Fruit fly (Drosophila melanogaster): ENCODE measurements around the gene CG32982.

The CG32982 gene

dm6 chr2L:9190270-9190669 lies 64.7 kb downstream of the CG32982 start (continued):
- no peak for TF ChIP-seq en (GFP tag; optimal IDR thresholded peaks at IDR 0.05)
- no peak for TF ChIP-seq eyg (GFP tag; optimal IDR thresholded peaks at IDR 0.05)
- TF ChIP-seq CG11398 (GFP tag; optimal IDR thresholded peaks at IDR 0.05): no peak
- peak; percentile 84; the same call in 2 of the 3 replicates for TF ChIP-seq CG2199 (GFP tag; IDR thresholded peaks at IDR 0.05)
- peak; percentile 12 for TF ChIP-seq Atf3 (GFP tag; optimal IDR thresholded peaks at IDR 0.05)
- no peak for TF ChIP-seq Xbp1 (GFP tag; optimal IDR thresholded peaks at IDR 0.05)
- peak; percentile 27 for TF ChIP-seq CG8089 (GFP tag; optimal IDR thresholded peaks at IDR 0.05)
- peak; percentile 27 for TF ChIP-seq oc (tag; optimal IDR thresholded peaks at IDR 0.05)
- TF ChIP-seq CG15011 (GFP tag; optimal IDR thresholded peaks at IDR 0.05): peak; percentile 15
- peak; percentile 36; the same call in 1 of the 2 replicates for TF ChIP-seq CG32767 (GFP tag; IDR thresholded peaks at IDR 0.05)
- TF ChIP-seq crol (GFP tag; IDR thresholded peaks at IDR 0.05): peak; percentile 66
- TF ChIP-seq CG2875 (GFP tag; optimal IDR thresholded peaks at IDR 0.05): peak; percentile 85
- no peak for TF ChIP-seq NK7.1 (GFP tag; optimal IDR thresholded peaks at IDR 0.05)
- TF ChIP-seq CG13424 (tag; optimal IDR thresholded peaks at IDR 0.05): peak; percentile 28
- TF ChIP-seq shn (GFP tag; optimal IDR thresholded peaks at IDR 0.05): no peak
- TF ChIP-seq Sry-β (GFP tag; optimal IDR thresholded peaks at IDR 0.05): peak; percentile 30
- peak; percentile 56; the same call in 1 of the 2 replicates for TF ChIP-seq sim (GFP tag; IDR thresholded peaks at IDR 0.05)
- peak; percentile 67 for TF ChIP-seq CG17359 (tag; optimal IDR thresholded peaks at IDR 0.05)
- TF ChIP-seq CG17829 (tag; optimal IDR thresholded peaks at IDR 0.05): peak; percentile 34
- peak; percentile 26 for TF ChIP-seq CG7987 (GFP tag; optimal IDR thresholded peaks at IDR 0.05)
- TF ChIP-seq CG13894 (tag; optimal IDR thresholded peaks at IDR 0.05): no peak
- TF ChIP-seq CG10209 (GFP tag; optimal IDR thresholded peaks at IDR 0.05): peak; percentile 43
- peak; percentile 58 for TF ChIP-seq gcm (GFP tag; optimal IDR thresholded peaks at IDR 0.05)
- TF ChIP-seq CG17328 (GFP tag; IDR thresholded peaks at IDR 0.05): peak; percentile 27; the same call in 1 of the 2 replicates
- TF ChIP-seq Elba2 (GFP tag; optimal IDR thresholded peaks at IDR 0.05): no peak
- TF ChIP-seq tup (GFP tag; optimal IDR thresholded peaks at IDR 0.05): no peak
- TF ChIP-seq Aef1 (GFP tag; IDR thresholded peaks at IDR 0.05): no peak
- TF ChIP-seq dmrt11E (tag; optimal IDR thresholded peaks at IDR 0.05): peak; percentile 52
- TF ChIP-seq CG34422 (GFP tag; IDR thresholded peaks at IDR 0.05): no peak
- TF ChIP-seq dmrt99B (tag; optimal IDR thresholded peaks at IDR 0.05): peak; percentile 7
- TF ChIP-seq CG6254 (GFP tag; optimal IDR thresholded peaks at IDR 0.05): peak; percentile 47
- peak; percentile 37 for TF ChIP-seq sqz (GFP tag; optimal IDR thresholded peaks at IDR 0.05)
- TF ChIP-seq abd-A (tag; optimal IDR thresholded peaks at IDR 0.05): no peak
- TF ChIP-seq zen (tag; optimal IDR thresholded peaks at IDR 0.05): no peak
- TF ChIP-seq CG30403 (GFP tag; optimal IDR thresholded peaks at IDR 0.05): no peak
- peak; percentile 62 for TF ChIP-seq CG2678 (tag; optimal IDR thresholded peaks at IDR 0.05)
- peak; percentile 34 for TF ChIP-seq CG5180 (GFP tag; optimal IDR thresholded peaks at IDR 0.05)
- TF ChIP-seq trh (GFP tag; optimal IDR thresholded peaks at IDR 0.05): no peak
- peak; percentile 69 for TF ChIP-seq wek (GFP tag; optimal IDR thresholded peaks at IDR 0.05)
- TF ChIP-seq gem (tag; optimal IDR thresholded peaks at IDR 0.05): peak; percentile 52
- TF ChIP-seq bcd (GFP tag; optimal IDR thresholded peaks at IDR 0.05): peak; percentile 2
- TF ChIP-seq eve (GFP tag; optimal IDR thresholded peaks at IDR 0.05): peak in 1 of 2 experiments; percentile 55
- peak; percentile 74 for TF ChIP-seq CG15696 (tag; optimal IDR thresholded peaks at IDR 0.05)
- TF ChIP-seq Nf-YC (tag; optimal IDR thresholded peaks at IDR 0.05): no peak
- no peak for TF ChIP-seq slou (GFP tag; optimal IDR thresholded peaks at IDR 0.05)
- TF ChIP-seq fd102C (GFP tag; optimal IDR thresholded peaks at IDR 0.05): peak; percentile 63
- peak; percentile 50 for TF ChIP-seq bab2 (GFP tag; optimal IDR thresholded peaks at IDR 0.05)
- TF ChIP-seq CG10654 (GFP tag; optimal IDR thresholded peaks at IDR 0.05): peak; percentile 11
- 0 out of 3 replicates have a peak, but pooled peaks have one; percentile 16 for TF ChIP-seq ken (GFP tag; IDR thresholded peaks at IDR 0.05)
- TF ChIP-seq schlank (tag; optimal IDR thresholded peaks at IDR 0.05): no peak

Data from whole organism, embryonic.